Worm (Caenorhabditis elegans) whole organism, L3 larva: ENCODE measurements around the gene gop-2.

Experiments used
- ZK546.5 ChIP-seq: sonication (generic microtip); optimal IDR thresholded peaks from 2 replicates; lab custom pipeline; 2017; ENCODE audit warnings: missing biosample characterization, missing genetic modification characterization
- aly-2 ChIP-seq: fragments of 150-350 bp; optimal IDR thresholded peaks from 2 replicates; lab custom pipeline; 2014; ENCODE audit warnings: missing biosample characterization, missing genetic modification characterization
- ama-1 ChIP-seq: fragments of 150-350 bp; optimal IDR thresholded peaks from 2 replicates; lab custom pipeline; 2018
- ceh-16 ChIP-seq: sonication (generic microtip); optimal IDR thresholded peaks from 2 replicates; lab custom pipeline; 2017; ENCODE audit warnings: missing biosample characterization, missing genetic modification characterization
- ceh-28 ChIP-seq: fragments of 150-350 bp; optimal IDR thresholded peaks from 2 replicates; lab custom pipeline; 2014; ENCODE audit warnings: missing biosample characterization, missing genetic modification reagents, missing genetic modification characterization
- ceh-82 ChIP-seq: fragments of 150-350 bp; optimal IDR thresholded peaks from 2 replicates; lab custom pipeline; 2014; ENCODE audit warnings: missing biosample characterization, missing genetic modification characterization
- ceh-9 ChIP-seq: sonication (generic microtip); optimal IDR thresholded peaks from 2 replicates; lab custom pipeline; 2018; ENCODE audit warnings: missing biosample characterization, missing genetic modification characterization
- egl-27 ChIP-seq: sonication (generic microtip); optimal IDR thresholded peaks from 4 replicates; lab custom pipeline; 2017; ENCODE audit warnings: missing biosample characterization, missing genetic modification reagents, missing genetic modification characterization
- elt-2 ChIP-seq: sonication (generic microtip); optimal IDR thresholded peaks from 2 replicates; lab custom pipeline; 2016; ENCODE audit warnings: missing genetic modification reagents, mild to moderate bottlenecking, missing genetic modification characterization, missing compliant biosample characterization
- fkh-2 ChIP-seq: fragments of 150-350 bp; optimal IDR thresholded peaks from 2 replicates; lab custom pipeline; 2014; ENCODE audit warnings: missing biosample characterization, missing genetic modification reagents, missing genetic modification characterization
- hmg-11 ChIP-seq: sonication (generic microtip); optimal IDR thresholded peaks from 2 replicates; lab custom pipeline; 2016; ENCODE audit warnings: missing genetic modification characterization, missing compliant biosample characterization
- jun-1 ChIP-seq: fragments of 150-350 bp; optimal IDR thresholded peaks from 2 replicates; lab custom pipeline; 2014; ENCODE audit warnings: missing biosample characterization, missing genetic modification reagents, missing genetic modification characterization
- lin-15B ChIP-seq: fragments of 150-350 bp; optimal IDR thresholded peaks from 2 replicates; lab custom pipeline; 2014; ENCODE audit warnings: missing biosample characterization, missing genetic modification characterization
- lin-39 ChIP-seq: fragments of 150-350 bp; optimal IDR thresholded peaks from 2 replicates; lab custom pipeline; 2018; ENCODE audit warnings: missing biosample characterization, missing genetic modification reagents, missing genetic modification characterization
- mml-1 ChIP-seq: fragments of 150-350 bp; sonication (generic microtip); optimal IDR thresholded peaks from 3 replicates; lab custom pipeline; 2014; ENCODE audit warnings: missing biosample characterization, missing genetic modification characterization
- nfya-1 ChIP-seq: sonication (generic microtip); optimal IDR thresholded peaks from 2 replicates; lab custom pipeline; 2017; ENCODE audit warnings: missing genetic modification characterization, mild to moderate bottlenecking, missing compliant biosample characterization, antibody characterized with exemption, moderate library complexity; ENCODE audit not compliant: insufficient read depth
- nhr-12 ChIP-seq: fragments of 150-350 bp; optimal IDR thresholded peaks from 2 replicates; lab custom pipeline; 2014; ENCODE audit warnings: missing biosample characterization, missing genetic modification characterization
- nhr-23 ChIP-seq: fragments of 150-350 bp; optimal IDR thresholded peaks from 2 replicates; lab custom pipeline; 2014; ENCODE audit warnings: missing biosample characterization, missing genetic modification reagents, missing genetic modification characterization
- nhr-237 ChIP-seq: fragments of 150-350 bp; optimal IDR thresholded peaks from 2 replicates; lab custom pipeline; 2014; ENCODE audit warnings: missing biosample characterization, missing genetic modification characterization
- nhr-25 ChIP-seq: sonication (generic microtip); optimal IDR thresholded peaks from 2 replicates; lab custom pipeline; 2017; ENCODE audit warnings: missing biosample characterization, missing genetic modification characterization
- nhr-28 ChIP-seq: fragments of 150-350 bp; optimal IDR thresholded peaks from 2 replicates; lab custom pipeline; 2014; ENCODE audit warnings: missing biosample characterization, missing genetic modification characterization
- nhr-43 ChIP-seq: sonication (generic microtip); optimal IDR thresholded peaks from 2 replicates; lab custom pipeline; 2016; ENCODE audit warnings: mild to moderate bottlenecking, missing genetic modification characterization, missing compliant biosample characterization; ENCODE audit not compliant: poor library complexity, severe bottlenecking
- nhr-76 ChIP-seq: fragments of 150-350 bp; sonication (generic microtip); optimal IDR thresholded peaks from 5 replicates; lab custom pipeline; 2014; ENCODE audit warnings: missing biosample characterization, missing genetic modification characterization
- nhr-77 ChIP-seq: fragments of 150-350 bp; optimal IDR thresholded peaks from 2 replicates; lab custom pipeline; 2014; ENCODE audit warnings: missing biosample characterization, missing genetic modification characterization
- pha-4 ChIP-seq: fragments of 150-350 bp; optimal IDR thresholded peaks from 2 replicates; lab custom pipeline; 2014; ENCODE audit warnings: missing biosample characterization, missing genetic modification reagents, missing genetic modification characterization
- skn-1 ChIP-seq: fragments of 150-350 bp; optimal IDR thresholded peaks from 2 replicates; lab custom pipeline; 2014; ENCODE audit warnings: missing biosample characterization, missing genetic modification characterization
- snpc-4 ChIP-seq: fragments of 150-350 bp; optimal IDR thresholded peaks from 2 replicates; lab custom pipeline; 2014; ENCODE audit warnings: missing biosample characterization, missing genetic modification characterization
- tbx-2 ChIP-seq: sonication (generic microtip); optimal IDR thresholded peaks from 2 replicates; lab custom pipeline; 2016; ENCODE audit warnings: mild to moderate bottlenecking, missing genetic modification characterization, missing compliant biosample characterization
- unc-39 ChIP-seq: sonication (generic microtip); optimal IDR thresholded peaks from 4 replicates; lab custom pipeline; 2017; ENCODE audit warnings: missing biosample characterization, missing genetic modification characterization
- ztf-11 ChIP-seq: fragments of 150-350 bp; optimal IDR thresholded peaks from 2 replicates; lab custom pipeline; 2014; ENCODE audit warnings: missing biosample characterization, missing genetic modification characterization

The gop-2 gene

DNA sequence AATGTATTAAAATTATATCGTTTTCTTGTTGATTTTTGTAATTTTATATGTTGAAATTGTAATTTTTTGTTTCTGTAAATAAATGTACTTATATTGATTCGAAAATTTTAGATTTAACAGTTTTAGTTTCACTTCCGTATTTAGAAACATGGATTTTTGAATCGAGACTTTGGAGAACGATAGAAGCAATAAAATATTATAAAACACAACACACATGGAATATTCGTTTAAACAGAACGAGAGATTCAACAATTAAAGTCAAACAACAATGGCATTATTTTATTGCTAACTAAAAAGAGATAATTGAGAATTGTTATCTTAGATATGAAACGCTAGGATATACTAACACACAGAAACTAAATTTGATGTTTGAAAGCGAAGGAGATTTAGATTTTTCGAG lies 9.7 kb downstream of the gop-2 start:
- peak; percentile 1 for TF ChIP-seq jun-1 (tag; lab: Kevin White, UChicago)
- TF ChIP-seq nhr-77 (tag; lab: Kevin White, UChicago) = no peak
- TF ChIP-seq ceh-9 (tag; lab: Kevin White, UChicago) = no peak
- TF ChIP-seq pha-4 (tag; lab: Kevin White, UChicago) = peak; percentile 28

DNA sequence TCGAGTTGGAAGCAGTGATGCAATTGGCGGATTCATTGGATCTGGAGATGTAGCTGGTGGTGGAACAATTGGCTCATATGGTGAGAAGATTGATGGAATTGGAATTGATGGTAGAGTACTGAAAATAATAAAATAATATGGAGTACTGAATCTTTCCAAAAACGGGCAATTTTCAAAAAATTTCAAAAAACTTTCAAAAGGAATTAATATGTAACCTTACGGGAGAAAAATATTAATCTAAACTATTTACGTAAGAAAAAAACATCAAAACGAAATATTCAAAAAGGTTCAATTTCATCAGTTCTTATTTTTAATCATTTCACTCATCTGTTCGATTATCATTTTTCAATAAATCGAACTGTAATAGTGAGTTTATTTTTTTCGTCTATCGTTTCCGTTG lies 11.0 kb downstream of the gop-2 start, which contains the start of gene ZC395.4:
TSS of gene ZC395.4 (plus strand) at position 301 of the 400 bp plus-strand sequence.
- TF ChIP-seq nhr-28 (no peak), nhr-237 (tag; lab: Kevin White, UChicago) (no peak), nhr-12 (no peak), jun-1 (tag; lab: Kevin White, UChicago) (no peak), ceh-16 (tag; lab: Kevin White, UChicago) (no peak), ceh-82 (tag; lab: Kevin White, UChicago) (no peak), nfya-1 (tag; lab: Kevin White, UChicago) (no peak), ZK546.5 (no peak)

DNA sequence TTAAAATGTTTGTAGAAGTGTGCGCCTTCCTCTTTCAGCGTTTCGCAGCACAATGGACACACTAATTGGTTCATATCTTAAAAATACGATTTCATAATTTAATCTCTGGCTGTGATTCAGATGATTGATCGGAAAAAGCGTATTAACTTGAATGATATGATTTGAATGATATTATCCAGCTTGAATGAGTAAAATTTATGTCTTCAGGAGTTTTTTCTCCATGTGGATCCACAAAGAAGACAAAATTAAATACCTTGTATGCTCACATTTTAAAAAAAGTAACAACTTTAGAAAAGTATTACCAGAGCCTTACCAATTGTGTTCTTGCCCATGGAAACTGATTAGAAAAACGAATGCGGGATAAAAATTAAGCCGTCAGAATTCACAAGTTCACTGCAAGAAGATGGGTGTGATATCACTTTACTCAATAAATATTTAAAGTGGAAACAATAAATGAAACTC lies 14.6 kb downstream of the gop-2 start, which contains the start of gene ztf-8:
TSS of gene ztf-8 (minus strand) at position 76 of the 462 bp plus-strand sequence.
- TF ChIP-seq pha-4 (tag; lab: Kevin White, UChicago) (peak; percentile 17), elt-2 (tag; lab: Kevin White, UChicago) (peak; percentile 27), mml-1 (tag; lab: Kevin White, UChicago) (no peak), nhr-43 (no peak), unc-39 (no peak), tbx-2 (peak; percentile 15), fkh-2 (tag; lab: Kevin White, UChicago) (no peak), nfya-1 (tag; lab: Kevin White, UChicago) (no peak), nhr-25 (tag; lab: Kevin White, UChicago) (peak; percentile 12)

DNA sequence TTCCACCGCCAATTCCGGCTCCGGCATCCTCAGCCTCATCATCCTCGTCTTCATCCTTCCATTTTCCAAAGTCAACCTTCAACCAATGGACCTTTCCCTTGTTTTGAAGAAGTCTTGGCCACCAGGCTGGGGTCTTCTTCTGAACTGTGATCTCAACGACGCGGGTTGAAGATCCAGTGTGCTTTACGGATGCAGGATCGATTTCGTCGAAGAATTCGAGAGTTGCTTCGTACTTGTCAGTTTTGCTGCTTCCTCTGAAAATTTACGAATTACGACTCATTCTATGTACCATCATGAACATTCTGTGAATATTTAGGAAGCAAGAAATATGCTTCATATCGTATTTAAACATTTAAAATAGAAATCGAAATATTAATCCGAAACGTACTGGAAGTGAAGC lies 15.4 kb downstream of the gop-2 start:
- TF ChIP-seq ama-1 (lab: Kevin White, UChicago) = peak; percentile 67
- no peak for TF ChIP-seq aly-2 (tag; lab: Kevin White, UChicago)

DNA sequence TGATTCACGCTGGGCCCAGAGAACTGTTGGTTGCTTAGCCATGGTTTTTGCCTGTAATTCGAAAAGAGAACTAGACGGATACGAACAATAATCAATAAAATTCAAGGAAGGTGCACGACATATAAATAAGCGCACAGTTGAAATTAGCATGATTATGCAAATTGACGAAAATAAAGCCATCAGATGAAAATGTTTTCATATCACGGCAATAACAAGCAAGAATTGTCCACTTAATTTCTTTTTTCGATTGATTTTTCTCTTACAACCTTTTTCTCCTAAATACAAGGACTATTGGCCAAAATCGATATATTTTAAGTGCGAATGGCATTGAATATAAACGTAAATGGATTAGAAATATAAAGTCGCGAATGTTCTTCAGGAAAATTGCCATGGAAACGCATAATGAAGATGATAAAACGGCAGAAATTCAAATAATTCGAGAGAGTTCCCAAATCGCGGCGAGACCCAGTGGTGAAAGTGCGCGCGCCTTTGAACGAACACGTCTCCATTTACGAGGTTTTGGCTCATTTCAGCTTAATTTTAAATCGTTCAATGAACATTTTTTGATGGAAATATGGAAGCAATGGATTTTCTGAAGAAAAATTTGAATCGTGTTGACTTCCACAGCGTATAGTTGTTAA lies 16.0 kb downstream of the gop-2 start, which contains the start of the genes daf-41 and toc-1:
TSS of gene daf-41 (minus strand) at position 51 of the 641 bp plus-strand sequence.
TSS of gene toc-1 (plus strand) at position 537 of the 641 bp plus-strand sequence.
- TF ChIP-seq skn-1 (tag; lab: Kevin White, UChicago) = peak; percentile 58
- TF ChIP-seq egl-27 = no peak
- TF ChIP-seq ztf-11 (tag; lab: Kevin White, UChicago) = no peak
- TF ChIP-seq hmg-11 (tag; lab: Kevin White, UChicago) = peak; percentile 45
- peak; percentile 25 for TF ChIP-seq snpc-4 (tag; lab: Kevin White, UChicago)
- TF ChIP-seq lin-39 (tag; lab: Kevin White, UChicago) = peak; percentile 4
- peak; percentile 24 for TF ChIP-seq ceh-28 (tag; lab: Kevin White, UChicago)
- TF ChIP-seq nfya-1 (tag; lab: Kevin White, UChicago) = peak; percentile 71
- peak; percentile 47 for TF ChIP-seq nhr-25 (tag; lab: Kevin White, UChicago)
- TF ChIP-seq lin-15B = peak; percentile 63
- peak; percentile 55 for TF ChIP-seq pha-4 (tag; lab: Kevin White, UChicago)
- peak; percentile 14 for TF ChIP-seq nhr-23 (tag; lab: Kevin White, UChicago)
- peak; percentile 20 for TF ChIP-seq elt-2 (tag; lab: Kevin White, UChicago)
- no peak for TF ChIP-seq nhr-76 (tag; lab: Kevin White, UChicago)
- TF ChIP-seq nhr-43 = no peak

DNA sequence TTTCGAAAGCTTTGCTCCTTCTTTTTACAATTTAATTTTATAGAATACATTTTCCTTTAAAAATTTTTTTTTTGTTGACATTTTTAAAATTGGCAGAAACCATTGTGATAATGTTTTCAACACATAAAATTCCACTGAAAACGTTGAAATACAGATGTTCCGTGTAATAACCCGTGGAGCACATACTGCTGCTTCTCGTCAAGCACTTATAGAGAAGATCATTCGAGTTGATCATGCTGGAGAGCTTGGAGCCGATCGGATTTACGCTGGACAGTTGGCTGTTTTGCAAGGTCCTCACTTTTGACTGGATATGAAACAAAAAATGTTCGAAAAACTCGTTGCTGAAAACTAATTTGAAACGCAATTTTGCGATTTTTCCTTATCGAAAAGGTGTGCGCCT lies 18.9 kb downstream of the gop-2 start, which contains the start of gene clk-1:
TSS of gene clk-1 (plus strand) at position 155 of the 400 bp plus-strand sequence.
- no peak for TF ChIP-seq egl-27
- peak; percentile 43 for TF ChIP-seq ama-1 (lab: Kevin White, UChicago)
